Worm (Caenorhabditis elegans) whole organism, late embryonic: ENCODE measurements around the gene rps-5.

ENCODE experiments used
- C08G9.2 ChIP-seq: sonication (generic microtip); optimal IDR thresholded peaks from 2 replicates; lab custom pipeline; 2016; ENCODE audit warnings: mild to moderate bottlenecking, missing genetic modification characterization, moderate library complexity, missing compliant biosample characterization
- C38D4.7 ChIP-seq: fragments of 200-800 bp; sonication (Bioruptor generic); optimal IDR thresholded peaks from 2 replicates; lab custom pipeline; 2018; ENCODE audit warnings: mild to moderate bottlenecking, missing genetic modification characterization, moderate library complexity, missing compliant biosample characterization
- K02D7.2 ChIP-seq: sonication (generic microtip); optimal IDR thresholded peaks from 2 replicates; lab custom pipeline; 2017; ENCODE audit warnings: mild to moderate bottlenecking, missing genetic modification characterization, missing compliant biosample characterization
- T23F11.4 ChIP-seq: fragments of 200-800 bp; sonication (Bioruptor generic); optimal IDR thresholded peaks from 2 replicates; lab custom pipeline; 2018; ENCODE audit warnings: mild to moderate bottlenecking, missing genetic modification characterization, missing compliant biosample characterization
- Y22D7AL.16 ChIP-seq: sonication (generic microtip); optimal IDR thresholded peaks from 2 replicates; lab custom pipeline; 2016; ENCODE audit warnings: missing genetic modification characterization, missing compliant biosample characterization
- ceh-14 ChIP-seq: sonication (generic microtip); optimal IDR thresholded peaks from 2 replicates; lab custom pipeline; 2016; ENCODE audit warnings: missing genotype, missing genetic modification characterization, missing compliant biosample characterization
- ceh-24 ChIP-seq: sonication (generic microtip); optimal IDR thresholded peaks from 2 replicates; lab custom pipeline; 2016; ENCODE audit warnings: mild to moderate bottlenecking, missing genetic modification characterization, missing compliant biosample characterization
- ceh-34 ChIP-seq: sonication (generic microtip); optimal IDR thresholded peaks from 2 replicates; lab custom pipeline; 2016; ENCODE audit warnings: mild to moderate bottlenecking, missing genetic modification characterization, missing compliant biosample characterization
- elt-2 ChIP-seq: sonication (generic microtip); optimal IDR thresholded peaks from 2 replicates; lab custom pipeline; 2016; ENCODE audit warnings: missing genetic modification reagents, missing genetic modification characterization, missing compliant biosample characterization
- elt-4 ChIP-seq: sonication (generic microtip); optimal IDR thresholded peaks from 2 replicates; lab custom pipeline; 2016; ENCODE audit warnings: missing genetic modification characterization, missing compliant biosample characterization
- fax-1 ChIP-seq: sonication (generic microtip); optimal IDR thresholded peaks from 2 replicates; lab custom pipeline; 2016; ENCODE audit warnings: missing genotype, missing genetic modification characterization, missing compliant biosample characterization
- gmeb-2 ChIP-seq: sonication (generic microtip); optimal IDR thresholded peaks from 2 replicates; lab custom pipeline; 2016; ENCODE audit warnings: missing genetic modification characterization, inconsistent platforms, missing compliant biosample characterization
- hlh-13 ChIP-seq: fragments of 200-800 bp; sonication (Bioruptor generic); optimal IDR thresholded peaks from 2 replicates; lab custom pipeline; 2018; ENCODE audit warnings: mild to moderate bottlenecking, missing genetic modification characterization, missing compliant biosample characterization
- hlh-8 ChIP-seq: sonication (generic microtip); optimal IDR thresholded peaks from 2 replicates; lab custom pipeline; 2016; ENCODE audit warnings: missing genotype, missing genetic modification characterization, missing compliant biosample characterization
- lim-6 ChIP-seq: sonication (generic microtip); optimal IDR thresholded peaks from 2 replicates; lab custom pipeline; 2016; ENCODE audit warnings: missing genetic modification characterization, missing compliant biosample characterization
- lin-11 ChIP-seq: fragments of 200-800 bp; sonication (Bioruptor generic); optimal IDR thresholded peaks from 2 replicates; lab custom pipeline; 2018; ENCODE audit warnings: mild to moderate bottlenecking, missing genetic modification characterization, missing compliant biosample characterization
- mec-3 ChIP-seq: sonication (generic microtip); optimal IDR thresholded peaks from 2 replicates; lab custom pipeline; 2016; ENCODE audit warnings: borderline replicate concordance, missing genetic modification characterization, missing compliant biosample characterization
- nfya-1 ChIP-seq: sonication (generic microtip); optimal IDR thresholded peaks from 2 replicates; lab custom pipeline; 2017; ENCODE audit warnings: missing genetic modification characterization, mild to moderate bottlenecking, missing compliant biosample characterization, antibody characterized with exemption, moderate library complexity
- odd-2 ChIP-seq: sonication (generic microtip); optimal IDR thresholded peaks from 2 replicates; lab custom pipeline; 2017; ENCODE audit warnings: antibody characterized with exemption, mild to moderate bottlenecking, missing genetic modification characterization, missing compliant biosample characterization
- pros-1 ChIP-seq: fragments of 150-350 bp; optimal IDR thresholded peaks from 2 replicates; lab custom pipeline; 2014; ENCODE audit warnings: missing biosample characterization, missing genetic modification reagents, missing genetic modification characterization
- sdc-2 ChIP-seq: sonication (generic microtip); optimal IDR thresholded peaks from 2 replicates; lab custom pipeline; 2016; ENCODE audit warnings: missing genotype, missing genetic modification characterization, missing compliant biosample characterization
- sox-2 ChIP-seq: fragments of 200-800 bp; sonication (Bioruptor generic); IDR thresholded peaks from 2 replicates; pipeline ENCODE4 v1.3.6; 2022; ENCODE audit warnings: missing genetic modification reagents, missing genetic modification characterization, missing compliant biosample characterization
- sox-4 ChIP-seq: sonication (generic microtip); optimal IDR thresholded peaks from 2 replicates; lab custom pipeline; 2017; ENCODE audit warnings: mild to moderate bottlenecking, missing genetic modification characterization, inconsistent platforms, missing compliant biosample characterization
- tbx-2 ChIP-seq: sonication (generic microtip); optimal IDR thresholded peaks from 2 replicates; lab custom pipeline; 2016; ENCODE audit warnings: missing genetic modification characterization, missing compliant biosample characterization
- unc-3 ChIP-seq, 2 experiments: fragments of 200-800 bp in 1 of 2; sonication (Bioruptor generic) in 1 of 2; sonication (generic microtip) in 1 of 2; conservative IDR thresholded peaks in 1 of 2; optimal IDR thresholded peaks in 1 of 2; 2 replicates each; pipeline versions ENCODE4 v1.3.6 to Lab custom; 2016 to 2022; ENCODE audit warnings: missing compliant biosample characterization in 2 of 2, missing genetic modification characterization in 2 of 2, missing genetic modification reagents in 1 of 2
- unc-42 ChIP-seq: sonication (generic microtip); optimal IDR thresholded peaks from 2 replicates; lab custom pipeline; 2016; ENCODE audit warnings: missing genotype, missing genetic modification characterization, missing compliant biosample characterization
- unc-55 ChIP-seq: sonication (generic microtip); optimal IDR thresholded peaks from 2 replicates; lab custom pipeline; 2017; ENCODE audit warnings: missing biosample characterization, missing genetic modification reagents, missing genetic modification characterization
- unc-86 ChIP-seq: sonication (generic microtip); optimal IDR thresholded peaks from 2 replicates; lab custom pipeline; 2016; ENCODE audit warnings: missing genetic modification characterization, missing compliant biosample characterization
- zip-5 ChIP-seq: sonication (generic microtip); optimal IDR thresholded peaks from 2 replicates; lab custom pipeline; 2016; ENCODE audit warnings: missing genetic modification characterization, missing compliant biosample characterization

rps-5 gene

ce11 chrIV:11110995-11111619, at the start of gene rps-5:
Gene rps-5, minus strand, starts transcription at chrIV:11111045.
- TF ChIP-seq sox-2 (GFP tag; lab: Robert Waterston, UW) (no peak), gmeb-2 (tag; lab: Kevin White, UChicago) (no peak), K02D7.2 (tag; lab: Kevin White, UChicago) (no peak), C38D4.7 (GFP tag; lab: Kevin White, UChicago) (no peak), nfya-1 (peak; percentile 62), hlh-8 (tag; lab: Kevin White, UChicago) (no peak), mec-3 (tag; lab: Kevin White, UChicago) (no peak), elt-2 (tag; lab: Kevin White, UChicago) (no peak), lim-6 (tag; lab: Kevin White, UChicago) (no peak), unc-42 (peak; percentile 72), unc-55 (GFP tag; lab: Kevin White, UChicago) (peak; percentile 12), T23F11.4 (GFP tag; lab: Kevin White, UChicago) (no peak), Y22D7AL.16 (tag; lab: Kevin White, UChicago) (no peak)

ce11 chrIV:11159886-11160285, 49.0 kb upstream of the rps-5 start, which contains the start of gene mboa-4:
Gene mboa-4, minus strand, starts transcription at chrIV:11159986.
- TF ChIP-seq lin-11 (tag; lab: Kevin White, UChicago) (no peak), gmeb-2 (tag; lab: Kevin White, UChicago) (no peak), ceh-14 (no peak), lim-6 (tag; lab: Kevin White, UChicago) (no peak), hlh-13 (GFP tag; lab: Kevin White, UChicago) (no peak), hlh-8 (tag; lab: Kevin White, UChicago) (no peak), odd-2 (tag; lab: Kevin White, UChicago) (no peak), zip-5 (no peak)

DNA sequence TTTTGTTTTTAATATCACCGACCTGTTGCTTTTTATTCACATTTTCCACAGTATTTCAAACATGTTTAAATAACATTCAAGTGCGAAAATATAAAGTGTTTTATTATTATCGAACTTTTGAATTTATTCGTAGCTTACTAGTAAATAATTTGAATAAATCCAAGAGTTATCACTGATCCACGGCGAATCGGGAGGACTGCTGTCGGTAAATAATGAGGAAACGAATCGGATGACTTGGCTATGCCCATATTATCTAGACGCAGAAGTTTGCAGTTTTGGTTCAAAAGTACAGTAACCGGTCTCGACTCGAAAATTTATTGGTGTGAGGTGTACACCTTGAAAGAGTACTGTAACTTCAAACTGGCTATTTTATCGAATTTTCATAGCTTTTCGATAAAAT, 45.7 kb upstream of the rps-5 start:
- TF ChIP-seq ceh-34 (tag; lab: Kevin White, UChicago): no peak
- no peak for TF ChIP-seq T23F11.4 (GFP tag; lab: Kevin White, UChicago)
- TF ChIP-seq lim-6 (tag; lab: Kevin White, UChicago): no peak
- no peak for TF ChIP-seq elt-4 (tag; lab: Kevin White, UChicago)
- TF ChIP-seq odd-2 (tag; lab: Kevin White, UChicago): no peak

DNA sequence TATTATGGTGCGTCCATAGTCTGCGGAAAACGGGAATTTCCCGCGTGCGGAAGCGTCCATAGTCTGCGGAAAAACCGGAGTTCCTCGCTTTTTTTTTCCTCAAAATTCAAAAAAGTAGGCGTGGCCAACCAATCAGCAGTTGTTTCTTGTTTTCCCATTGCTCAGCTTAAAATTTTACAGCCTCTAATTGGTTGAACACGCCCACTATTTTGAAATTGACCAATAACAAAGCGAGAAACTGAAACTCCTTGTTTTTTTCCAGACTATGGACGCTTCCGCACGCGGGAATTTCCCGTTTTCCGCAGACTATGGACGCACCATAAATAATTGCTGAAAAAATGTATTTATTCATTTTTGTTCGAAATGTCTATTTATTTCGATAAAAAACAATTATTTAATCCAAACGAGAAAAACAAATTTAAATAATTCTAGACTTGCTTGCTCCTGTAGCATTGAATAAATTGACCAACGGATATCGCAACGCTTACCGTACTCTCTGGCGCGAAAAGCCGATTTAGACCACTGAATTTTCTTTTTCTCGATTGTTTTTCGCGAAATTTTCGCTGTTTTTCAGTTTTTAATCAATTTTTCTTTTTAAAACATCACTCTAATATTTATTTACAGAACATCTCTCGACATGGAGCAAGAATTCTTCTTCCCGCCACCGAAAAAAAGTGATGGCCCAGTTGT, 43.7 kb upstream of the rps-5 start, which contains the start of gene C08F8.3:
TSS of gene C08F8.3 (plus strand) at position 620 of the 690 bp plus-strand sequence.
- peak; percentile 37 for TF ChIP-seq nfya-1

DNA sequence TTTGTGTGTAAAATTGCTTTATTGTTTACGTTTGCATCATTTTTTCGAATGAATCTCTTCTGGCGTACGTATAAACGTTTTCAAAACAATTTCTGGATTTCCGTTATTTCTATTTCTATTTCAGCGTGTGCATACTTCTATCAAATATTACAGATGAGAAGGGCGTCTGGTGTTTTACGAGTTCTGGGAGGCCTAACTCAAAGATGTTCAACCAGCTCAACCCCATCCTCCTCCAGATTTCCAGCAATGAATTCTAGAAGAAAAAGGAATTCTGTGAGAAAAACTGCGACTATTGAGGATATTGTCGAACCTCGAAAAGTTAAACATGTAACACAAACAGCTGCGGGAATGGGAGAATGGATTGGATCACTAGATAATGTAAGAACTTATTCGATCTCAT, 40.0 kb upstream of the rps-5 start, which contains the start of gene C08F8.2:
TSS of gene C08F8.2 (plus strand) at position 154 of the 400 bp plus-strand sequence.
- no peak for TF ChIP-seq pros-1 (tag; lab: Kevin White, UChicago)
- TF ChIP-seq ceh-24 (tag; lab: Kevin White, UChicago): no peak
- no peak for TF ChIP-seq C08G9.2 (tag; lab: Kevin White, UChicago)
- no peak for TF ChIP-seq mec-3 (tag; lab: Kevin White, UChicago)
- no peak for TF ChIP-seq sdc-2
- no peak for TF ChIP-seq zip-5
- TF ChIP-seq T23F11.4 (GFP tag; lab: Kevin White, UChicago): no peak
- no peak for TF ChIP-seq fax-1 (tag; lab: Kevin White, UChicago)
- TF ChIP-seq tbx-2 (tag; lab: Kevin White, UChicago): no peak
- no peak for TF ChIP-seq sox-4
- no peak for TF ChIP-seq unc-86
- no peak for TF ChIP-seq unc-3 (GFP tag; conservative IDR thresholded peaks at IDR 0.05; lab: Robert Waterston, UW)
- no peak for TF ChIP-seq unc-3 (tag; optimal IDR thresholded peaks at IDR 0.05; lab: Kevin White, UChicago)
- TF ChIP-seq elt-2 (tag; lab: Kevin White, UChicago): no peak
